Fruit fly (Drosophila melanogaster) whole organism, embryonic: Measurements from ENCODE around the gene Rpp14b.

Source experiments
- Aef1 ChIP-seq: fragments of 200-800 bp; sonication (Bioruptor generic); IDR thresholded peaks from 3 replicates; pipeline ENCODE4 v1.3.6; 2022; ENCODE audit warnings: missing biosample characterization, missing genetic modification characterization
- Antp ChIP-seq: fragments of 200-800 bp; sonication (Bioruptor generic); optimal IDR thresholded peaks from 3 replicates; lab custom pipeline; 2016; ENCODE audit warnings: missing biosample characterization, missing genetic modification characterization
- B-H1 ChIP-seq: fragments of 200-800 bp; sonication (Bioruptor generic); IDR thresholded peaks from 3 replicates; pipeline ENCODE4 v1.3.6; 2022; ENCODE audit warnings: missing biosample characterization, missing genetic modification characterization
- CG12299 ChIP-seq: fragments of 200-800 bp; sonication (Bioruptor generic); optimal IDR thresholded peaks from 2 replicates; lab custom pipeline; 2018; ENCODE audit warnings: missing biosample characterization, mild to moderate bottlenecking, missing genetic modification characterization
- CG13624 ChIP-seq: fragments of 200-800 bp; sonication (Bioruptor generic); optimal IDR thresholded peaks from 2 replicates; lab custom pipeline; 2016; ENCODE audit warnings: missing biosample characterization, missing genetic modification characterization
- CG15479 ChIP-seq: fragments of 200-800 bp; sonication (Bioruptor generic); optimal IDR thresholded peaks from 3 replicates; lab custom pipeline; 2019; ENCODE audit warnings: missing biosample characterization, mild to moderate bottlenecking, missing genetic modification characterization, moderate library complexity
- CG17612 ChIP-seq: fragments of 200-800 bp; sonication (Bioruptor generic); IDR thresholded peaks from 2 replicates; pipeline ENCODE4 v1.3.6; 2022; ENCODE audit warnings: missing biosample characterization, missing genetic modification characterization
- CG17802 ChIP-seq: fragments of 200-800 bp; sonication (Bioruptor generic); optimal IDR thresholded peaks from 2 replicates; lab custom pipeline; 2018; ENCODE audit warnings: missing biosample characterization, mild to moderate bottlenecking, missing genetic modification characterization, moderate library complexity
- CG1832 ChIP-seq: fragments of 200-800 bp; sonication (Bioruptor generic); optimal IDR thresholded peaks from 2 replicates; lab custom pipeline; 2017; ENCODE audit warnings: missing biosample characterization, mild to moderate bottlenecking, missing genetic modification characterization, inconsistent platforms
- CG18599 ChIP-seq: fragments of 200-800 bp; sonication (Bioruptor generic); optimal IDR thresholded peaks from 3 replicates; lab custom pipeline; 2017; ENCODE audit warnings: missing biosample characterization, missing genetic modification characterization, mild to moderate bottlenecking, moderate library complexity, missing genetic modification reagents
- CG31224 ChIP-seq: fragments of 200-800 bp; sonication (Bioruptor generic); IDR thresholded peaks from 2 replicates; pipeline ENCODE4 v1.3.6; 2022; ENCODE audit warnings: missing biosample characterization, missing genetic modification characterization
- CG31441 ChIP-seq: fragments of 200-800 bp; sonication (Bioruptor generic); IDR thresholded peaks from 2 replicates; pipeline ENCODE4 v1.3.6; 2022; ENCODE audit warnings: missing biosample characterization, missing genetic modification characterization
- CG3281 ChIP-seq: fragments of 200-800 bp; sonication (Bioruptor generic); optimal IDR thresholded peaks from 3 replicates; lab custom pipeline; 2017; ENCODE audit warnings: missing biosample characterization, mild to moderate bottlenecking, missing genetic modification characterization
- CG6765 ChIP-seq: fragments of 200-800 bp; sonication (Bioruptor generic); optimal IDR thresholded peaks from 3 replicates; lab custom pipeline; 2017; ENCODE audit warnings: missing biosample characterization, mild to moderate bottlenecking, missing genetic modification characterization
- CG6854 ChIP-seq: fragments of 200-800 bp; sonication (Bioruptor generic); optimal IDR thresholded peaks from 3 replicates; lab custom pipeline; 2017; ENCODE audit warnings: missing biosample characterization, mild to moderate bottlenecking, missing genetic modification characterization
- CG8290 ChIP-seq, 3 experiments: fragments of 200-800 bp; sonication (Bioruptor generic); optimal IDR thresholded peaks; 2 replicates each; lab custom pipeline; 2016 to 2019; ENCODE audit warnings: missing biosample characterization in 3 of 3, missing genetic modification characterization in 3 of 3, mild to moderate bottlenecking in 2 of 3, moderate library complexity in 1 of 3
- CG9797 ChIP-seq: fragments of 200-800 bp; sonication (Bioruptor generic); optimal IDR thresholded peaks from 3 replicates; lab custom pipeline; 2018; ENCODE audit warnings: missing biosample characterization, mild to moderate bottlenecking, missing genetic modification characterization
- Chrac-16 ChIP-seq: fragments of 200-800 bp; sonication (Bioruptor generic); optimal IDR thresholded peaks from 3 replicates; lab custom pipeline; 2016; ENCODE audit warnings: missing biosample characterization, missing genetic modification characterization
- D ChIP-seq, 2 experiments: fragments of 200-800 bp in 1 of 2; fragments of >200 bp in 1 of 2; sonication (Bioruptor generic) in 1 of 2; optimal IDR thresholded peaks; 2 replicates in 1 of 2; 3 replicates in 1 of 2; lab custom pipeline; 2017; ENCODE audit warnings: mild to moderate bottlenecking in 1 of 2, missing biosample characterization in 1 of 2, missing genetic modification characterization in 1 of 2, missing genetic modification reagents in 1 of 2
- Dll ChIP-seq: fragments of 200-800 bp; sonication (Bioruptor generic); IDR thresholded peaks from 4 replicates; pipeline ENCODE4 v1.3.6; 2022; ENCODE audit warnings: missing biosample characterization, missing genetic modification characterization; ENCODE audit not compliant: partially characterized antibody
- Drgx ChIP-seq: fragments of 200-800 bp; sonication (Bioruptor generic); IDR thresholded peaks from 2 replicates; pipeline ENCODE4 v1.3.6; 2022; ENCODE audit warnings: missing biosample characterization, missing genetic modification characterization
- E2f1 ChIP-seq: fragments of 200-800 bp; sonication (Bioruptor generic); IDR thresholded peaks from 2 replicates; pipeline ENCODE4 v1.3.6; 2022; ENCODE audit warnings: missing biosample characterization, missing genetic modification characterization
- GATAe ChIP-seq: fragments of 200-800 bp; sonication (Bioruptor generic); conservative IDR thresholded peaks from 2 replicates; pipeline ENCODE4 v1.3.6; 2022; ENCODE audit warnings: missing biosample characterization, missing genetic modification characterization
- Hmx ChIP-seq: fragments of 200-800 bp; sonication (Bioruptor generic); optimal IDR thresholded peaks from 2 replicates; lab custom pipeline; 2016; ENCODE audit warnings: missing biosample characterization, missing genetic modification characterization
- Jarid2 ChIP-seq: fragments of 200-800 bp; sonication (Bioruptor generic); optimal IDR thresholded peaks from 3 replicates; lab custom pipeline; 2017; ENCODE audit warnings: mild to moderate bottlenecking, missing biosample characterization, missing genetic modification reagents, missing genetic modification characterization
- MBD-R2 ChIP-seq: fragments of 200-800 bp; sonication (Bioruptor generic); IDR thresholded peaks from 2 replicates; pipeline ENCODE4 v1.3.6; 2022; ENCODE audit warnings: missing biosample characterization, missing genetic modification characterization
- Mad ChIP-seq: fragments of 200-800 bp; sonication (Bioruptor generic); optimal IDR thresholded peaks from 2 replicates; lab custom pipeline; 2016; ENCODE audit warnings: missing biosample characterization, missing genetic modification characterization
- Meics ChIP-seq: fragments of 200-800 bp; sonication (Bioruptor generic); optimal IDR thresholded peaks from 2 replicates; lab custom pipeline; 2017; ENCODE audit warnings: missing biosample characterization, mild to moderate bottlenecking, missing genetic modification characterization
- Nf-YC ChIP-seq: fragments of 200-800 bp; optimal IDR thresholded peaks from 3 replicates; lab custom pipeline; 2019; ENCODE audit warnings: missing biosample characterization, mild to moderate bottlenecking, missing genetic modification characterization, moderate library complexity
- Vsx1 ChIP-seq: fragments of 200-800 bp; sonication (Bioruptor generic); optimal IDR thresholded peaks from 2 replicates; lab custom pipeline; 2017; ENCODE audit warnings: missing biosample characterization, mild to moderate bottlenecking, missing genetic modification characterization, missing genetic modification reagents
- ara ChIP-seq: fragments of 200-800 bp; sonication (Bioruptor generic); IDR thresholded peaks from 2 replicates; pipeline ENCODE4 v1.3.6; 2022; ENCODE audit warnings: missing biosample characterization, missing genetic modification characterization
- az2 ChIP-seq: fragments of 200-800 bp; sonication (Bioruptor generic); optimal IDR thresholded peaks from 3 replicates; lab custom pipeline; 2016; ENCODE audit warnings: missing biosample characterization, missing genetic modification characterization
- caup ChIP-seq: fragments of 200-800 bp; sonication (Bioruptor generic); optimal IDR thresholded peaks from 3 replicates; lab custom pipeline; 2017; ENCODE audit warnings: missing biosample characterization, mild to moderate bottlenecking, missing genetic modification characterization, moderate library complexity; ENCODE audit not compliant: severe bottlenecking
- dmrt11E ChIP-seq: fragments of 200-800 bp; sonication (Bioruptor generic); optimal IDR thresholded peaks from 3 replicates; lab custom pipeline; 2018; ENCODE audit warnings: missing biosample characterization, mild to moderate bottlenecking, missing genetic modification characterization, moderate library complexity
- gem ChIP-seq: fragments of 200-800 bp; sonication (Bioruptor generic); optimal IDR thresholded peaks from 2 replicates; lab custom pipeline; 2019; ENCODE audit warnings: missing biosample characterization, mild to moderate bottlenecking, missing genetic modification characterization, moderate library complexity
- hb ChIP-seq: fragments of 200-800 bp; sonication (Bioruptor generic); IDR thresholded peaks from 3 replicates; pipeline ENCODE4 v1.3.6; 2022; ENCODE audit warnings: missing biosample characterization, missing genetic modification characterization; ENCODE audit not compliant: partially characterized antibody
- jumu ChIP-seq: fragments of 200-800 bp; sonication (Bioruptor generic); optimal IDR thresholded peaks from 3 replicates; lab custom pipeline; 2016; ENCODE audit warnings: missing biosample characterization, missing genetic modification characterization
- nerfin-2 ChIP-seq: fragments of 200-800 bp; sonication (Bioruptor generic); IDR thresholded peaks from 2 replicates; pipeline ENCODE4 v1.3.6; 2022; ENCODE audit warnings: missing biosample characterization, missing genetic modification characterization; ENCODE audit not compliant: partially characterized antibody
- nom ChIP-seq: fragments of 200-800 bp; sonication (Bioruptor generic); optimal IDR thresholded peaks from 2 replicates; lab custom pipeline; 2017; ENCODE audit warnings: missing biosample characterization, missing genetic modification characterization, mild to moderate bottlenecking, moderate library complexity, missing genetic modification reagents
- pnt ChIP-seq: fragments of 200-800 bp; sonication (Bioruptor generic); optimal IDR thresholded peaks from 3 replicates; lab custom pipeline; 2016; ENCODE audit warnings: missing biosample characterization, missing genetic modification characterization
- run ChIP-seq: fragments of 200-800 bp; sonication (Bioruptor generic); optimal IDR thresholded peaks from 3 replicates; lab custom pipeline; 2018; ENCODE audit warnings: missing biosample characterization, mild to moderate bottlenecking, missing genetic modification characterization
- sob ChIP-seq: fragments of 200-800 bp; sonication (Bioruptor generic); IDR thresholded peaks from 2 replicates; pipeline ENCODE4 v1.3.6; 2022; ENCODE audit warnings: missing biosample characterization, missing genetic modification characterization
- ssp ChIP-seq: fragments of 200-800 bp; sonication (Bioruptor generic); IDR thresholded peaks from 2 replicates; pipeline ENCODE4 v1.3.6; 2022; ENCODE audit warnings: missing biosample characterization, missing genetic modification characterization
- tin ChIP-seq: fragments of 200-800 bp; sonication (Bioruptor generic); optimal IDR thresholded peaks from 3 replicates; lab custom pipeline; 2016; ENCODE audit warnings: missing biosample characterization, missing genetic modification characterization
- tio ChIP-seq: fragments of 200-800 bp; sonication (Bioruptor generic); optimal IDR thresholded peaks from 2 replicates; lab custom pipeline; 2017; ENCODE audit warnings: missing biosample characterization, missing genetic modification characterization, inconsistent platforms
- unpg ChIP-seq: fragments of 200-800 bp; sonication (Bioruptor generic); optimal IDR thresholded peaks from 3 replicates; lab custom pipeline; 2018; ENCODE audit warnings: missing biosample characterization, mild to moderate bottlenecking, missing genetic modification characterization, moderate library complexity
- wor ChIP-seq: fragments of 200-800 bp; sonication (Bioruptor generic); IDR thresholded peaks from 2 replicates; pipeline ENCODE4 v1.3.6; 2022; ENCODE audit warnings: missing biosample characterization, missing genetic modification characterization
- zen2 ChIP-seq: fragments of 200-800 bp; sonication (Bioruptor generic); IDR thresholded peaks from 3 replicates; pipeline ENCODE4 v1.3.6; 2022; ENCODE audit warnings: missing biosample characterization, missing genetic modification characterization; ENCODE audit not compliant: partially characterized antibody

The Rpp14b gene

DNA sequence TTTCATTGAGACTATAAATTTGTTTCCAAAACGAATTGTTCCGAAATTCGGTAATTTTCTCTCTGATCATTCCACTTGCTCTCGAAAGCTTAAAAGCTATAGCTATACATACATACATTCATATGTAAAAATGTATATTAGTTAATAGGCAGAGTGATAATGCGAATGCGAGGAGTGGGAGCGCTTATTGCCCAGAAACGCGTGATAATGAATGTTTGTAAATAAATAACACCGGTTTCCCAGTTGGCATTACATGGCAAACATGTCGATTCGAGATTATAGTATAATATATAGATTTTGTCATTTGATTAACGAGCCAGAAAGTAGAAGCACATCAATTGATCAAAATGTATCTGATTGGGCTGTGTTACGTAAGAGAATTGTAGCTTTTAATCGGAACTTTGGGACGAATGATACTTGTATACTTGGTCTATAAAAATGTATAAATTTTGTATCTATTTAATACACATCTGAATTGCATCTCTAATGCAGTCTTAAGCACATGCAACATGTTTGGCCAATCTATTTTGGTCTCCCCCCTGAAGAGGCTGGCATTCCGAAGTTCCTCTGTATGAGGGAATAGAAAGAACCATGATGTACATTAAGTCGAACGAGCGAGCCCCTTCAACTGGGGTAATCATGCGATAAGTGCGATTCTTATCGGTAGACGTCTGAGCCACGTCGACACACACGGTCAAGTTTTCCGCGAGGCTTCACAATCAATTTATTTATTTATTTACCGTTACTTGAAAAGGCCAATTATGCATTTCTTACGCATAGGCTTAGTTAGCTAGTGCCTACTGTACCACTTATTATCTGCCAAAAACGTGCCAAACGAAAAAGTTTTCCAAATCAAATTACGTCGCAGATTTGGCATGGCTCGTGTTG lies 42.9 kb upstream of the Rpp14b start (continued):
- TF ChIP-seq CG15479 (no peak), CG6854 (no peak), CG1832 (GFP tag; lab: Kevin White, UChicago) (no peak), run (no peak), jumu (GFP tag; lab: Kevin White, UChicago) (no peak), Dll (GFP tag; lab: Robert Waterston, UW) (no peak), Nf-YC (tag; lab: Kevin White, UChicago) (no peak), CG9797 (no peak), tio (no peak), Jarid2 (no peak), tin (GFP tag; lab: Kevin White, UChicago) (no peak), CG13624 (GFP tag; lab: Kevin White, UChicago) (peak; percentile 78), CG31224 (GFP tag; lab: Robert Waterston, UW) (peak; percentile 43), D (optimal IDR thresholded peaks at IDR 0.05; lab: Kevin White, UChicago) (no peak), D (GFP tag; optimal IDR thresholded peaks at IDR 0.05; lab: Kevin White, UChicago) (no peak), Drgx (peak; percentile 59), Vsx1 (GFP tag; lab: Kevin White, UChicago) (peak; percentile 20), nerfin-2 (no peak), sob (GFP tag; lab: Robert Waterston, UW) (no peak), Chrac-16 (GFP tag; lab: Kevin White, UChicago) (no peak), wor (GFP tag; lab: Robert Waterston, UW) (no peak), CG18599 (GFP tag; lab: Kevin White, UChicago) (peak; percentile 67), nom (GFP tag; lab: Kevin White, UChicago) (no peak), az2 (GFP tag; lab: Kevin White, UChicago) (no peak), unpg (no peak), Mad (no peak), zen2 (no peak), hb (GFP tag; lab: Robert Waterston, UW) (no peak), E2f1 (GFP tag; lab: Robert Waterston, UW) (no peak), CG31441 (no peak), Aef1 (no peak), CG3281 (peak; percentile 37), gem (tag; lab: Kevin White, UChicago) (no peak), MBD-R2 (GFP tag; lab: Robert Waterston, UW) (no peak; the same call in 1 of the 2 replicates), dmrt11E (tag; lab: Kevin White, UChicago) (no peak), caup (peak; percentile 7), CG17802 (no peak), GATAe (peak; percentile 38; the same call in 1 of the 2 replicates), CG17612 (GFP tag; lab: Robert Waterston, UW) (no peak), CG12299 (tag; lab: Kevin White, UChicago) (no peak), ara (no peak), CG8290 (GFP tag; optimal IDR thresholded peaks at IDR 0.05; lab: Kevin White, UChicago) (no peak), CG8290 (tag; optimal IDR thresholded peaks at IDR 0.05; lab: Kevin White, UChicago) (peak in 1 of 2 experiments; percentile 44), Antp (no peak), ssp (GFP tag; lab: Robert Waterston, UW) (no peak), Hmx (GFP tag; lab: Kevin White, UChicago) (no peak), Meics (GFP tag; lab: Kevin White, UChicago) (peak; percentile 46), B-H1 (no peak), CG6765 (GFP tag; lab: Kevin White, UChicago) (peak; percentile 31), pnt (no peak)
